Fruit fly (Drosophila melanogaster) whole organism, adult: Measurements from ENCODE around the gene Oatp33Eb.

Source experiments
- CG11617 ChIP-seq: fragments of 200-800 bp; sonication (Bioruptor generic); optimal IDR thresholded peaks from 2 replicates; lab custom pipeline; 2017; ENCODE audit warnings: mild to moderate bottlenecking, missing biosample characterization, missing genetic modification reagents, missing genetic modification characterization
- CG12768 ChIP-seq: fragments of 200-800 bp; sonication (Bioruptor generic); optimal IDR thresholded peaks from 2 replicates; lab custom pipeline; 2017; ENCODE audit warnings: missing biosample characterization, missing genetic modification characterization, mild to moderate bottlenecking, moderate library complexity, missing genetic modification reagents
- CG14711 ChIP-seq: fragments of 200-800 bp; sonication (Bioruptor generic); optimal IDR thresholded peaks from 2 replicates; lab custom pipeline; 2018; ENCODE audit warnings: missing biosample characterization, mild to moderate bottlenecking, missing genetic modification characterization, moderate library complexity
- CG1620 ChIP-seq: fragments of 200-800 bp; sonication (Bioruptor generic); optimal IDR thresholded peaks from 2 replicates; lab custom pipeline; 2016; ENCODE audit warnings: missing biosample characterization, missing genetic modification characterization
- CG33017 ChIP-seq: fragments of 200-800 bp; sonication (Bioruptor generic); optimal IDR thresholded peaks from 2 replicates; lab custom pipeline; 2018; ENCODE audit warnings: missing biosample characterization, mild to moderate bottlenecking, missing genetic modification characterization, moderate library complexity
- CG5204 ChIP-seq: fragments of 200-800 bp; sonication (Bioruptor generic); optimal IDR thresholded peaks from 2 replicates; lab custom pipeline; 2016; ENCODE audit warnings: missing biosample characterization, missing genetic modification characterization
- CG7045 ChIP-seq: fragments of 200-800 bp; sonication (Bioruptor generic); optimal IDR thresholded peaks from 2 replicates; lab custom pipeline; 2017; ENCODE audit warnings: missing biosample characterization, mild to moderate bottlenecking, missing genetic modification characterization
- CG7101 ChIP-seq: fragments of 200-800 bp; sonication (Bioruptor generic); optimal IDR thresholded peaks from 2 replicates; lab custom pipeline; 2018; ENCODE audit warnings: missing biosample characterization, mild to moderate bottlenecking, missing genetic modification characterization, moderate library complexity
- Clk ChIP-seq: fragments of 200-800 bp; sonication (Bioruptor generic); optimal IDR thresholded peaks from 2 replicates; lab custom pipeline; 2017; ENCODE audit warnings: missing biosample characterization, missing genetic modification characterization
- Crg-1 ChIP-seq: fragments of 200-800 bp; sonication (Bioruptor generic); optimal IDR thresholded peaks from 2 replicates; lab custom pipeline; 2016; ENCODE audit warnings: missing biosample characterization, missing genetic modification characterization
- Hr96 ChIP-seq: fragments of 200-800 bp; sonication (Bioruptor generic); optimal IDR thresholded peaks from 2 replicates; lab custom pipeline; 2016; ENCODE audit warnings: missing biosample characterization, missing genetic modification characterization
- Mnt ChIP-seq: fragments of 200-800 bp; sonication (Bioruptor generic); optimal IDR thresholded peaks from 2 replicates; lab custom pipeline; 2016; ENCODE audit warnings: missing biosample characterization, mild to moderate bottlenecking, missing genetic modification characterization
- bab1 ChIP-seq: fragments of 200-800 bp; sonication (Bioruptor generic); optimal IDR thresholded peaks from 3 replicates; lab custom pipeline; 2019; ENCODE audit warnings: missing biosample characterization, mild to moderate bottlenecking, missing genetic modification characterization, moderate library complexity
- cic ChIP-seq: fragments of 200-800 bp; sonication (Bioruptor generic); optimal IDR thresholded peaks from 2 replicates; lab custom pipeline; 2017; ENCODE audit warnings: missing biosample characterization, mild to moderate bottlenecking, missing genetic modification characterization, moderate library complexity
- cnc ChIP-seq, 2 experiments: fragments of >200 bp; optimal IDR thresholded peaks; 2 replicates each; lab custom pipeline; 2017
- kay ChIP-seq: fragments of 200-800 bp; sonication (Bioruptor generic); peaks from one replicate; lab custom pipeline; 2016; ENCODE audit warnings: missing biosample characterization, missing genetic modification characterization, borderline replicate concordance
- ovo ChIP-seq: fragments of 200-800 bp; sonication (Bioruptor generic); optimal IDR thresholded peaks from 2 replicates; lab custom pipeline; 2016; ENCODE audit warnings: missing biosample characterization, missing genetic modification characterization
- pad ChIP-seq: fragments of 200-800 bp; sonication (Bioruptor generic); optimal IDR thresholded peaks from 3 replicates; lab custom pipeline; 2017; ENCODE audit warnings: missing biosample characterization, missing genetic modification characterization, mild to moderate bottlenecking, moderate library complexity, missing genetic modification reagents
- tj ChIP-seq: fragments of 200-800 bp; sonication (Bioruptor generic); optimal IDR thresholded peaks from 3 replicates; lab custom pipeline; 2017; ENCODE audit warnings: missing biosample characterization, mild to moderate bottlenecking, missing genetic modification characterization, moderate library complexity
- toe ChIP-seq: fragments of 200-800 bp; sonication (Bioruptor generic); optimal IDR thresholded peaks from 2 replicates; lab custom pipeline; 2016; ENCODE audit warnings: missing biosample characterization, missing genetic modification characterization

Oatp33Eb gene

dm6 chr2L:12445743-12446142, 2.5 kb upstream of the Oatp33Eb start, which contains the start of gene Oatp33Ea:
Oatp33Ea (minus strand) TSS chr2L:12445924.
- TF ChIP-seq Crg-1 (GFP tag; lab: Kevin White, UChicago) (no peak), pad (GFP tag; lab: Kevin White, UChicago) (no peak), CG12768 (GFP tag; lab: Kevin White, UChicago) (peak; percentile 1), CG7045 (no peak), ovo (GFP tag; lab: Kevin White, UChicago) (peak; percentile 13), Mnt (GFP tag; lab: Kevin White, UChicago) (peak; percentile 74), tj (GFP tag; lab: Kevin White, UChicago) (no peak), toe (GFP tag; lab: Kevin White, UChicago) (no peak), cic (peak; percentile 90), CG7101 (tag; lab: Kevin White, UChicago) (no peak), CG5204 (GFP tag; lab: Kevin White, UChicago) (no peak), Clk (GFP tag; lab: Kevin White, UChicago) (no peak)

dm6 chr2L:12453192-12453800, 5.0 kb downstream of the Oatp33Eb start, which contains the start of gene CG5418:
CG5418 (minus strand) TSS chr2L:12453242.
- no peak for TF ChIP-seq Clk (GFP tag; lab: Kevin White, UChicago)

dm6 chr2L:12455049-12455448, 6.8 kb downstream of the Oatp33Eb start:
- TF ChIP-seq cic (peak; percentile 52), Mnt (GFP tag; lab: Kevin White, UChicago) (no peak), bab1 (GFP tag; lab: Kevin White, UChicago) (peak; percentile 16)

dm6 chr2L:12455750-12456149, 7.5 kb downstream of the Oatp33Eb start:
- TF ChIP-seq tj (GFP tag; lab: Kevin White, UChicago) (no peak), cic (no peak), kay (GFP tag; lab: Kevin White, UChicago) (no peak), ovo (GFP tag; lab: Kevin White, UChicago) (no peak), CG1620 (GFP tag; lab: Kevin White, UChicago) (no peak), pad (GFP tag; lab: Kevin White, UChicago) (no peak), Hr96 (no peak), CG12768 (GFP tag; lab: Kevin White, UChicago) (no peak), CG5204 (GFP tag; lab: Kevin White, UChicago) (no peak), CG14711 (no peak), cnc (optimal IDR thresholded peaks at IDR 0.05; lab: Kevin White, UChicago) (no peak), Mnt (GFP tag; lab: Kevin White, UChicago) (no peak), toe (GFP tag; lab: Kevin White, UChicago) (no peak), CG11617 (GFP tag; lab: Kevin White, UChicago) (no peak), CG7101 (tag; lab: Kevin White, UChicago) (no peak), Crg-1 (GFP tag; lab: Kevin White, UChicago) (no peak)

dm6 chr2L:12457201-12457600, 8.9 kb downstream of the Oatp33Eb start:
- TF ChIP-seq pad (GFP tag; lab: Kevin White, UChicago) = no peak
- peak; percentile 13 for TF ChIP-seq kay (GFP tag; lab: Kevin White, UChicago)
- peak; percentile 2 for TF ChIP-seq CG7101 (tag; lab: Kevin White, UChicago)
- no peak for TF ChIP-seq Crg-1 (GFP tag; lab: Kevin White, UChicago)
- no peak for TF ChIP-seq bab1 (GFP tag; lab: Kevin White, UChicago)
- no peak for TF ChIP-seq cnc (optimal IDR thresholded peaks at IDR 0.05; lab: Kevin White, UChicago)
- TF ChIP-seq CG12768 (GFP tag; lab: Kevin White, UChicago) = peak; percentile 53
- peak; percentile 47 for TF ChIP-seq cic
- no peak for TF ChIP-seq CG14711
- TF ChIP-seq Hr96 = no peak
- TF ChIP-seq CG33017 (tag; lab: Kevin White, UChicago) = no peak
- TF ChIP-seq tj (GFP tag; lab: Kevin White, UChicago) = no peak

- no peak for TF ChIP-seq Clk (GFP tag; lab: Kevin White, UChicago)
- no peak for TF ChIP-seq toe (GFP tag; lab: Kevin White, UChicago)
- TF ChIP-seq CG1620 (GFP tag; lab: Kevin White, UChicago) = no peak
- no peak for TF ChIP-seq CG7101 (tag; lab: Kevin White, UChicago)
- no peak for TF ChIP-seq CG12768 (GFP tag; lab: Kevin White, UChicago)
- no peak for TF ChIP-seq Hr96
- TF ChIP-seq bab1 (GFP tag; lab: Kevin White, UChicago) = no peak
- TF ChIP-seq ovo (GFP tag; lab: Kevin White, UChicago) = no peak
- no peak for TF ChIP-seq CG11617 (GFP tag; lab: Kevin White, UChicago)
- TF ChIP-seq CG33017 (tag; lab: Kevin White, UChicago) = no peak
- no peak for TF ChIP-seq pad (GFP tag; lab: Kevin White, UChicago)
- no peak for TF ChIP-seq Crg-1 (GFP tag; lab: Kevin White, UChicago)
- TF ChIP-seq cnc (optimal IDR thresholded peaks at IDR 0.05; lab: Kevin White, UChicago) = no peak
- TF ChIP-seq CG5204 (GFP tag; lab: Kevin White, UChicago) = no peak
- TF ChIP-seq Mnt (GFP tag; lab: Kevin White, UChicago) = no peak
- TF ChIP-seq cic = no peak
- TF ChIP-seq CG7045 = no peak
- TF ChIP-seq kay (GFP tag; lab: Kevin White, UChicago) = no peak
- no peak for TF ChIP-seq CG14711
Observed at dm6 chr2L:12457715-12458114, 9.4 kb downstream of the Oatp33Eb start.
